Worm (Caenorhabditis elegans): ENCODE measurements around the gene Y43F8B.11.

Y43F8B.11 gene

ce11 chrV:19468083-19468482 lies 2.4 kb upstream of the Y43F8B.11 start, which contains the start of gene Y43F8B.12:
Gene Y43F8B.12, plus strand, starts transcription at chrV:19468383.
- TF ChIP-seq blmp-1 (tag; optimal IDR thresholded peaks at IDR 0.05; ENCODE audit: insufficient read depth) = no peak
- no peak for TF ChIP-seq unc-39 (tag; optimal IDR thresholded peaks at IDR 0.05)
- no peak for TF ChIP-seq ZK546.5 (tag; optimal IDR thresholded peaks at IDR 0.05)
- no peak for TF ChIP-seq mdl-1 (tag; optimal IDR thresholded peaks at IDR 0.05)
- TF ChIP-seq ztf-11 (tag; optimal IDR thresholded peaks at IDR 0.05) = no peak
- TF ChIP-seq nhr-12 (tag; optimal IDR thresholded peaks at IDR 0.05) = no peak
- no peak for TF ChIP-seq nhr-11 (tag; optimal IDR thresholded peaks at IDR 0.05)

- TF ChIP-seq gmeb-1 (tag; optimal IDR thresholded peaks at IDR 0.05) (no peak), nhr-12 (tag; optimal IDR thresholded peaks at IDR 0.05) (no peak), mab-5 (tag; optimal IDR thresholded peaks at IDR 0.05) (no peak), crh-2 (tag; optimal IDR thresholded peaks at IDR 0.05) (no peak)
Measured at ce11 chrV:19473842-19474514, 3.5 kb downstream of the Y43F8B.11 start, which contains the start of gene Y43F8B.10. Gene Y43F8B.10, plus strand, starts transcription at chrV:19474464.

- TF ChIP-seq unc-62 (GFP tag; optimal IDR thresholded peaks at IDR 0.05) (no peak), aly-2 (tag; optimal IDR thresholded peaks at IDR 0.05) (no peak), nhr-10 (tag; optimal IDR thresholded peaks at IDR 0.05) (no peak), unc-39 (tag; optimal IDR thresholded peaks at IDR 0.05) (no peak)
Measured at ce11 chrV:19477302-19477701, 6.8 kb downstream of the Y43F8B.11 start.

- TF ChIP-seq ZK546.5 (tag; optimal IDR thresholded peaks at IDR 0.05) (no peak), sem-4 (tag; optimal IDR thresholded peaks at IDR 0.05) (no peak), nhr-129 (tag; optimal IDR thresholded peaks at IDR 0.05) (no peak), nhr-237 (tag; optimal IDR thresholded peaks at IDR 0.05) (no peak), F13H6.1 (tag; optimal IDR thresholded peaks at IDR 0.05) (no peak), egl-27 (tag; optimal IDR thresholded peaks at IDR 0.05) (no peak), blmp-1 (tag; optimal IDR thresholded peaks at IDR 0.05; ENCODE audit: insufficient read depth) (no peak), mbf-1 (tag; optimal IDR thresholded peaks at IDR 0.05) (no peak), peb-1 (tag; optimal IDR thresholded peaks at IDR 0.05) (no peak), aly-2 (tag; optimal IDR thresholded peaks at IDR 0.05) (no peak), unc-62 (GFP tag; optimal IDR thresholded peaks at IDR 0.05) (no peak), elt-1 (tag; optimal IDR thresholded peaks at IDR 0.05) (no peak), elt-3 (tag; optimal IDR thresholded peaks at IDR 0.05) (no peak), lin-11 (tag; optimal IDR thresholded peaks at IDR 0.05) (no peak), mab-5 (tag; optimal IDR thresholded peaks at IDR 0.05) (no peak), ztf-11 (tag; optimal IDR thresholded peaks at IDR 0.05) (no peak), ztf-4 (tag; optimal IDR thresholded peaks at IDR 0.05) (no peak), sma-9 (GFP tag; optimal IDR thresholded peaks at IDR 0.05) (no peak), sma-9 (tag; optimal IDR thresholded peaks at IDR 0.05) (no peak), Y55F3AM.14 (GFP tag; optimal IDR thresholded peaks at IDR 0.05) (no peak), sma-3 (GFP tag; optimal IDR thresholded peaks at IDR 0.05) (no peak)
Measured at ce11 chrV:19477852-19478251, 7.4 kb downstream of the Y43F8B.11 start, which contains the start of gene Y43F8B.9. Gene Y43F8B.9, plus strand, starts transcription at chrV:19478152.

- TF ChIP-seq nhr-25 (tag; optimal IDR thresholded peaks at IDR 0.05) = no peak
Measured at ce11 chrV:19482535-19482934, 12.1 kb downstream of the Y43F8B.11 start, which contains the start of gene Y43F8B.22. Gene Y43F8B.22, plus strand, starts transcription at chrV:19482835.

ce11 chrV:19484507-19484906 lies 14.0 kb downstream of the Y43F8B.11 start, which contains the start of gene Y43F8B.17:
Gene Y43F8B.17, plus strand, starts transcription at chrV:19484721.
- TF ChIP-seq unc-55 (GFP tag; optimal IDR thresholded peaks at IDR 0.05) = no peak
- TF ChIP-seq ztf-4 (tag; optimal IDR thresholded peaks at IDR 0.05) = no peak
- TF ChIP-seq unc-62 (GFP tag; optimal IDR thresholded peaks at IDR 0.05) = no peak
- no peak for TF ChIP-seq lin-39 (tag; optimal IDR thresholded peaks at IDR 0.05)
- TF ChIP-seq nhr-129 (tag; optimal IDR thresholded peaks at IDR 0.05) = no peak
- no peak for TF ChIP-seq dmd-4 (tag; optimal IDR thresholded peaks at IDR 0.05)
- no peak for TF ChIP-seq elt-3 (tag; optimal IDR thresholded peaks at IDR 0.05)
- no peak for TF ChIP-seq ceh-82 (tag; optimal IDR thresholded peaks at IDR 0.05)
- TF ChIP-seq sma-3 (GFP tag; optimal IDR thresholded peaks at IDR 0.05) = no peak
